Worm (Caenorhabditis elegans): Measurements from ENCODE around the gene T27D12.6.

T27D12.6 gene

DNA sequence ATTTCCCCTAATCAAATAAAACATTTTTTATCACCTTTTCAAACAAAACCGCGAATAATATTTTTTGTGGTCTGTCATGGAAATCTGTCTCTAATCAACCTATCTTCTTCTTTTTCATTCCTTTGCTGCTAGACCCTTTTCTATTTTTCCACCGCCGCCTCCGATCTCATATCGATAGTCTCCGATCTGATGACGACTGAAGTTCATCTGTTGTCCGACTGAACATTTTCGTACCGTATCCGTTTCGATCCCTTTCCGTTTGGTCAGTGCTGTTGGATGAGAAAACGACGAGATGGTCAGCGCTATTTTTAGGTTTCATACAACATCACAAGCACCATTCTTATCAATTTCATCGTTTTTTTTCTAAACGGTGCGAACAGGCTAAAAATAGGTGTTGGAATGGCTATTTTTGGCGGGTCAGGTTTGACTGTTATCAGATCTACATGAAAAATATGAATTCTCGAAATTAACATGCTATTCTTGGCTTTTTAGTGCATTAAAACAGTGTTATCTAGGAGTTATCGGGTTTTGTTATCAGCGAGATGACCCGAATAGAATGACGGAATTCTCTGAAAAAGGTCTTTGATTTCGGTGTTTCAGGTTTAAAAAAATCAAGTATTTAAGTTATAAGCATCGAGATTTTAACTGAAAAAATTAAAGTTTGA lies 1.4 kb downstream of the T27D12.6 start:
- no peak for TF ChIP-seq gmeb-2 (tag; optimal IDR thresholded peaks at IDR 0.05)
- TF ChIP-seq elt-2 (tag; optimal IDR thresholded peaks at IDR 0.05), result peak; percentile 45
- TF ChIP-seq pha-2 (tag; optimal IDR thresholded peaks at IDR 0.05), result no peak

ce11 chrII:11838353-11838752 lies 3.0 kb downstream of the T27D12.6 start:
- no peak for TF ChIP-seq hlh-6 (tag; optimal IDR thresholded peaks at IDR 0.05)
- TF ChIP-seq tbx-2 (tag; optimal IDR thresholded peaks at IDR 0.05), result no peak
- no peak for TF ChIP-seq zip-5 (tag; optimal IDR thresholded peaks at IDR 0.05)
- no peak for TF ChIP-seq hlh-15 (tag; optimal IDR thresholded peaks at IDR 0.05)
- TF ChIP-seq F13H6.1 (tag; optimal IDR thresholded peaks at IDR 0.05), result no peak

DNA sequence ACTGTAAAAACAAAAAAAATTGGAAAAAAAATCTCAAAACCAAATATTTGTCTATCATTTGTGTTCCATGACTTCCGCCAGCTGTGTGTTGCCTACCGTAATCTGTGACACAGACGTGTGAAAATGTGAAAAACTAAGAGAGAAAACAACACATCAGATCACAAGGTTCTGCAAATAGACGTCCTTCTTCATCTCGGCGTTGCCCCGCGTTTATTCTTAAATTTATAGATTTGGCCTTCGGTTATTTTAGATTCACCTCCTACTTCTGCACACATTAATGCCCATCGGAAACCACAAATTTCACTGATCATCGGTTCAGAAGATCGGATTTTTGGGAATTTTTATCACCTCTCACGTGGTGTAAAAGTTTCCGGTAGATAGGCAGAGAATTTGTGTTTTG lies 3.8 kb downstream of the T27D12.6 start:
- no peak for TF ChIP-seq npax-4 (tag; optimal IDR thresholded peaks at IDR 0.05)
- no peak for TF ChIP-seq ceh-22 (tag; optimal IDR thresholded peaks at IDR 0.05)
- no peak for TF ChIP-seq ets-4 (tag; optimal IDR thresholded peaks at IDR 0.05)
- no peak for TF ChIP-seq unc-86 (tag; optimal IDR thresholded peaks at IDR 0.05)

DNA sequence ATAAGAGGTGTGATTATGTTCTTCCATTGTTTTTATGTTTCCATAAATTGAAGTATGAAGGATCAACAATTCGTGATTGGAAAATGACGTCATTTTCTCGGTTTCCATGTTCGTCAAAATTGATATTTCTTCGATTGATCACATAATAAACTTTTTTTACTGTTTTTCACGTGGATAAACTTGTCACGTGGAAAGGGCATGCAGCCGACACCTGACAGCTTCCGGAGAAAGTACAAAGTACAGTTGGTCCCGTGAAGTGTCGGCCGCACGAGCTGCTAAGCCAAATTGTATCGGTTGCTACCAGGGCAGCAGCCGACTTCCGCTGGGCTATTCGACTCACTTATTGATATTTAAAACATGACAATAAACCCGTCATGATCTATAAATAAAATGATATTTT lies 6.3 kb downstream of the T27D12.6 start:
- TF ChIP-seq hlh-15 (tag; optimal IDR thresholded peaks at IDR 0.05), result no peak
- no peak for TF ChIP-seq ceh-19 (GFP tag; optimal IDR thresholded peaks at IDR 0.05)
- no peak for TF ChIP-seq ceh-14 (tag; optimal IDR thresholded peaks at IDR 0.05)
- TF ChIP-seq ceh-24 (tag; optimal IDR thresholded peaks at IDR 0.05), result no peak
- no peak for TF ChIP-seq pha-2 (tag; optimal IDR thresholded peaks at IDR 0.05)
- no peak for TF ChIP-seq fkh-10 (GFP tag; optimal IDR thresholded peaks at IDR 0.05)
- TF ChIP-seq tbx-7 (tag; optimal IDR thresholded peaks at IDR 0.05), result no peak
- no peak for TF ChIP-seq hlh-13 (GFP tag; optimal IDR thresholded peaks at IDR 0.05)
- no peak for TF ChIP-seq unc-42 (tag; optimal IDR thresholded peaks at IDR 0.05)
- no peak for TF ChIP-seq ceh-18 (tag; optimal IDR thresholded peaks at IDR 0.05)
- TF ChIP-seq syd-9 (tag; optimal IDR thresholded peaks at IDR 0.05), result no peak
- no peak for TF ChIP-seq ceh-22 (tag; optimal IDR thresholded peaks at IDR 0.05)
- TF ChIP-seq ztf-16 (tag; optimal IDR thresholded peaks at IDR 0.05), result no peak

- no peak for TF ChIP-seq fkh-10 (GFP tag; optimal IDR thresholded peaks at IDR 0.05)
Observed at ce11 chrII:11842317-11842716, 7.0 kb downstream of the T27D12.6 start, which contains the start of gene T27D12.1. Gene T27D12.1 (plus strand): TSS chrII:11842617.

- TF ChIP-seq ahr-1 (tag; optimal IDR thresholded peaks at IDR 0.05), result no peak
- no peak for TF ChIP-seq elt-2 (tag; optimal IDR thresholded peaks at IDR 0.05)
- TF ChIP-seq lim-6 (tag; optimal IDR thresholded peaks at IDR 0.05), result no peak
- no peak for TF ChIP-seq pax-1 (tag; optimal IDR thresholded peaks at IDR 0.05)
- no peak for TF ChIP-seq npax-4 (tag; optimal IDR thresholded peaks at IDR 0.05)
- no peak for TF ChIP-seq C08G9.2 (tag; optimal IDR thresholded peaks at IDR 0.05)
- no peak for TF ChIP-seq hlh-8 (tag; optimal IDR thresholded peaks at IDR 0.05)
Observed at ce11 chrII:11842766-11843165, 7.5 kb downstream of the T27D12.6 start.

- no peak for TF ChIP-seq pqm-1 (tag; optimal IDR thresholded peaks at IDR 0.05)
- TF ChIP-seq unc-42 (tag; optimal IDR thresholded peaks at IDR 0.05), result no peak
- no peak for TF ChIP-seq sox-4 (tag; optimal IDR thresholded peaks at IDR 0.05)
- TF ChIP-seq sox-2 (GFP tag; IDR thresholded peaks at IDR 0.05), result no peak
- TF ChIP-seq tbx-2 (tag; optimal IDR thresholded peaks at IDR 0.05), result no peak
- TF ChIP-seq elt-2 (tag; optimal IDR thresholded peaks at IDR 0.05), result no peak
- TF ChIP-seq ceh-14 (tag; optimal IDR thresholded peaks at IDR 0.05), result no peak
- TF ChIP-seq ceh-34 (tag; optimal IDR thresholded peaks at IDR 0.05), result no peak
- no peak for TF ChIP-seq K02D7.2 (tag; optimal IDR thresholded peaks at IDR 0.05)
- TF ChIP-seq ceh-48 (tag; optimal IDR thresholded peaks at IDR 0.05), result no peak
- no peak for TF ChIP-seq unc-86 (tag; optimal IDR thresholded peaks at IDR 0.05)
- TF ChIP-seq K09A11.1 (tag; optimal IDR thresholded peaks at IDR 0.05; ENCODE audit: insufficient read depth), result no peak
- no peak for TF ChIP-seq Y22D7AL.16 (tag; optimal IDR thresholded peaks at IDR 0.05)
- TF ChIP-seq dve-1 (tag; optimal IDR thresholded peaks at IDR 0.05), result no peak
- TF ChIP-seq pat-9 (tag; optimal IDR thresholded peaks at IDR 0.05), result no peak
- TF ChIP-seq pax-1 (tag; optimal IDR thresholded peaks at IDR 0.05), result no peak
- TF ChIP-seq T23F11.4 (GFP tag; optimal IDR thresholded peaks at IDR 0.05), result no peak
Observed at ce11 chrII:11843441-11843840, 8.1 kb downstream of the T27D12.6 start.

Measured in whole organism, late embryonic.